Fruit fly (Drosophila melanogaster) whole organism, pupa: ENCODE results near the gene CheA87a.

Experiments
- CG10348 ChIP-seq: fragments of 200-800 bp; sonication (Bioruptor generic); IDR thresholded peaks from 2 replicates; pipeline ENCODE4 v1.3.6; 2022; ENCODE audit warnings: missing biosample characterization, missing genetic modification characterization
- CG12605 ChIP-seq: fragments of 200-800 bp; sonication (Bioruptor generic); IDR thresholded peaks from 2 replicates; pipeline ENCODE4 v1.3.6; 2022; ENCODE audit warnings: missing biosample characterization, missing genetic modification characterization
- CG13204 ChIP-seq: fragments of 200-800 bp; sonication (Bioruptor generic); optimal IDR thresholded peaks from 2 replicates; lab custom pipeline; 2018; ENCODE audit warnings: missing biosample characterization, mild to moderate bottlenecking, missing genetic modification characterization, moderate library complexity
- CG14655 ChIP-seq: fragments of 200-800 bp; sonication (Bioruptor generic); optimal IDR thresholded peaks from 3 replicates; lab custom pipeline; 2017; ENCODE audit warnings: mild to moderate bottlenecking, missing biosample characterization, missing genetic modification reagents, missing genetic modification characterization
- CG15710 ChIP-seq: fragments of 200-800 bp; sonication (Bioruptor generic); optimal IDR thresholded peaks from 2 replicates; lab custom pipeline; 2018; ENCODE audit warnings: missing biosample characterization, mild to moderate bottlenecking, missing genetic modification characterization, moderate library complexity
- CG17806 ChIP-seq: fragments of 200-800 bp; sonication (Bioruptor generic); optimal IDR thresholded peaks from 2 replicates; lab custom pipeline; 2018; ENCODE audit warnings: missing biosample characterization, mild to moderate bottlenecking, missing genetic modification characterization, moderate library complexity
- CG32121 ChIP-seq: fragments of 200-800 bp; sonication (Bioruptor generic); IDR thresholded peaks from 2 replicates; pipeline ENCODE4 v1.3.6; 2022; ENCODE audit warnings: missing biosample characterization, missing genetic modification characterization
- CG34367 ChIP-seq: fragments of 200-800 bp; sonication (Bioruptor generic); optimal IDR thresholded peaks from 2 replicates; lab custom pipeline; 2018; ENCODE audit warnings: missing biosample characterization, mild to moderate bottlenecking, missing genetic modification characterization
- CG4496 ChIP-seq: fragments of 200-800 bp; sonication (Bioruptor generic); IDR thresholded peaks from 3 replicates; pipeline ENCODE4 v1.3.6; 2022; ENCODE audit warnings: missing biosample characterization, missing genetic modification characterization
- CG8159 ChIP-seq: fragments of 200-800 bp; sonication (Bioruptor generic); optimal IDR thresholded peaks from 3 replicates; lab custom pipeline; 2018; ENCODE audit warnings: missing biosample characterization, mild to moderate bottlenecking, missing genetic modification characterization, moderate library complexity
- CG8301 ChIP-seq: fragments of 200-800 bp; sonication (Bioruptor generic); optimal IDR thresholded peaks from 2 replicates; lab custom pipeline; 2018; ENCODE audit warnings: missing biosample characterization, mild to moderate bottlenecking, missing genetic modification characterization
- CG9948 ChIP-seq: fragments of 200-800 bp; sonication (Bioruptor generic); optimal IDR thresholded peaks from 2 replicates; lab custom pipeline; 2018; ENCODE audit warnings: missing biosample characterization, mild to moderate bottlenecking, missing genetic modification characterization, moderate library complexity
- D1 ChIP-seq: fragments of 200-800 bp; sonication (Bioruptor generic); optimal IDR thresholded peaks from 2 replicates; lab custom pipeline; 2018; ENCODE audit warnings: missing biosample characterization, mild to moderate bottlenecking, missing genetic modification characterization, moderate library complexity
- EcR ChIP-seq: fragments of 200-800 bp; sonication (Bioruptor generic); optimal IDR thresholded peaks from 3 replicates; lab custom pipeline; 2019; ENCODE audit warnings: missing biosample characterization, missing genetic modification characterization, mild to moderate bottlenecking, moderate library complexity, missing genetic modification reagents
- Ets98B ChIP-seq: fragments of 200-800 bp; sonication (Bioruptor generic); IDR thresholded peaks from 2 replicates; pipeline ENCODE4 v1.3.6; 2022; ENCODE audit warnings: missing biosample characterization, missing genetic modification characterization
- Pif1A ChIP-seq: fragments of 200-800 bp; sonication (Bioruptor generic); optimal IDR thresholded peaks from 3 replicates; lab custom pipeline; 2016; ENCODE audit warnings: missing biosample characterization, missing genetic modification characterization
- Pif1B ChIP-seq: fragments of 200-800 bp; sonication (Bioruptor generic); optimal IDR thresholded peaks from 3 replicates; lab custom pipeline; 2016; ENCODE audit warnings: missing biosample characterization, missing genetic modification characterization
- Snoo ChIP-seq: fragments of 200-800 bp; sonication (Bioruptor generic); optimal IDR thresholded peaks from 3 replicates; lab custom pipeline; 2017; ENCODE audit warnings: missing biosample characterization, mild to moderate bottlenecking, missing genetic modification characterization, inconsistent platforms
- fd96Ca ChIP-seq: fragments of 200-800 bp; sonication (Bioruptor generic); IDR thresholded peaks from 3 replicates; pipeline ENCODE4 v1.3.6; 2022; ENCODE audit warnings: missing biosample characterization, missing genetic modification characterization
- gl ChIP-seq: fragments of 200-800 bp; sonication (Bioruptor generic); optimal IDR thresholded peaks from 2 replicates; lab custom pipeline; 2018; ENCODE audit warnings: missing biosample characterization, mild to moderate bottlenecking, missing genetic modification characterization
- rn ChIP-seq: fragments of 200-800 bp; sonication (Bioruptor generic); IDR thresholded peaks from 2 replicates; pipeline ENCODE4 v1.3.6; 2022; ENCODE audit warnings: missing biosample characterization, missing genetic modification characterization

CheA87a gene

dm6 chr3R:13371840-13372680 lies 2.6 kb downstream of the CheA87a start, which contains the start of the genes Lip3 and CG34309:
Gene Lip3 (minus strand): TSS chr3R:13371904.
Gene CG34309 (plus strand): TSS chr3R:13372630.
- TF ChIP-seq CG8159 (tag; lab: Kevin White, UChicago), result peak; percentile 28
- TF ChIP-seq Ets98B, result no peak
- peak; percentile 23 for TF ChIP-seq CG15710 (tag; lab: Kevin White, UChicago)
- TF ChIP-seq Snoo, result peak; percentile 57
- no peak for TF ChIP-seq CG10348 (GFP tag; lab: Robert Waterston, UW)
- TF ChIP-seq rn, result no peak
- TF ChIP-seq CG17806 (tag; lab: Kevin White, UChicago), result peak; percentile 24
- TF ChIP-seq CG32121 (GFP tag; lab: Robert Waterston, UW), result no peak
- TF ChIP-seq D1 (tag; lab: Kevin White, UChicago), result no peak
- TF ChIP-seq CG34367 (tag; lab: Kevin White, UChicago), result no peak
- TF ChIP-seq, all 21 proteins: peak for 4

- TF ChIP-seq CG8159 (tag; lab: Kevin White, UChicago), result peak; percentile 45
- 0 out of 3 replicates have a peak, but pooled peaks have one; percentile 31 for TF ChIP-seq CG4496
- TF ChIP-seq CG14655 (GFP tag; lab: Kevin White, UChicago), result peak; percentile 22
- no peak for TF ChIP-seq CG9948 (tag; lab: Kevin White, UChicago)
- TF ChIP-seq CG12605 (GFP tag; lab: Robert Waterston, UW), result no peak
- TF ChIP-seq, all 21 proteins: peak for 3
Observed at dm6 chr3R:13374913-13375312, 5.5 kb downstream of the CheA87a start.

- TF ChIP-seq Ets98B, result no peak
- no peak for TF ChIP-seq CG17806 (tag; lab: Kevin White, UChicago)
- TF ChIP-seq CG32121 (GFP tag; lab: Robert Waterston, UW), result no peak
- TF ChIP-seq gl (tag; lab: Kevin White, UChicago), result no peak
- no peak for TF ChIP-seq CG8159 (tag; lab: Kevin White, UChicago)
- no peak for TF ChIP-seq Snoo
- no peak for TF ChIP-seq CG15710 (tag; lab: Kevin White, UChicago)
- no peak for TF ChIP-seq Pif1A (GFP tag; lab: Kevin White, UChicago)
- TF ChIP-seq fd96Ca (GFP tag; lab: Robert Waterston, UW), result no peak
- TF ChIP-seq rn, result no peak
- no peak for TF ChIP-seq CG34367 (tag; lab: Kevin White, UChicago)
- no peak for TF ChIP-seq CG10348 (GFP tag; lab: Robert Waterston, UW)
- TF ChIP-seq CG13204, result no peak
- TF ChIP-seq CG14655 (GFP tag; lab: Kevin White, UChicago), result no peak
- TF ChIP-seq D1 (tag; lab: Kevin White, UChicago), result no peak
- TF ChIP-seq CG8301 (tag; lab: Kevin White, UChicago), result no peak
- no peak for TF ChIP-seq CG12605 (GFP tag; lab: Robert Waterston, UW)
- TF ChIP-seq EcR (GFP tag; lab: Kevin White, UChicago), result no peak
- TF ChIP-seq CG9948 (tag; lab: Kevin White, UChicago), result no peak
- TF ChIP-seq, all 21 proteins: peak for 0
Observed at dm6 chr3R:13379675-13380074, 10.2 kb downstream of the CheA87a start, which contains the start of the genes CG9813 and CG8870. Gene CG9813 (minus strand): TSS chr3R:13379775. Gene CG8870 (plus strand): TSS chr3R:13379842.

dm6 chr3R:13381744-13382435 lies 12.4 kb downstream of the CheA87a start, which contains the start of the genes mRpS21 and Droj2:
Gene mRpS21 (minus strand): TSS chr3R:13381809.
Gene Droj2 (plus strand): TSS chr3R:13382106.
- TF ChIP-seq D1 (tag; lab: Kevin White, UChicago), result no peak
- peak; percentile 22; the same call in 1 of the 2 replicates for TF ChIP-seq Ets98B
- peak; percentile 19 for TF ChIP-seq CG8159 (tag; lab: Kevin White, UChicago)
- TF ChIP-seq Snoo, result no peak
- no peak for TF ChIP-seq CG14655 (GFP tag; lab: Kevin White, UChicago)
- peak; percentile 51 for TF ChIP-seq CG15710 (tag; lab: Kevin White, UChicago)
- no peak for TF ChIP-seq CG10348 (GFP tag; lab: Robert Waterston, UW)
- TF ChIP-seq CG12605 (GFP tag; lab: Robert Waterston, UW), result no peak
- TF ChIP-seq fd96Ca (GFP tag; lab: Robert Waterston, UW), result no peak
- no peak for TF ChIP-seq Pif1A (GFP tag; lab: Kevin White, UChicago)
- TF ChIP-seq CG13204, result no peak
- peak; percentile 13 for TF ChIP-seq CG17806 (tag; lab: Kevin White, UChicago)
- TF ChIP-seq rn, result no peak
- TF ChIP-seq CG4496, result no peak
- no peak; the same call in 1 of the 2 replicates for TF ChIP-seq CG32121 (GFP tag; lab: Robert Waterston, UW)
- TF ChIP-seq CG8301 (tag; lab: Kevin White, UChicago), result no peak
- TF ChIP-seq CG34367 (tag; lab: Kevin White, UChicago), result peak; percentile 32
- TF ChIP-seq CG9948 (tag; lab: Kevin White, UChicago), result no peak
- TF ChIP-seq Pif1B (GFP tag; lab: Kevin White, UChicago), result no peak
- TF ChIP-seq EcR (GFP tag; lab: Kevin White, UChicago), result no peak
- no peak for TF ChIP-seq gl (tag; lab: Kevin White, UChicago)

dm6 chr3R:13382656-13383142 lies 13.3 kb downstream of the CheA87a start:
- no peak for TF ChIP-seq D1 (tag; lab: Kevin White, UChicago)
- no peak for TF ChIP-seq CG8159 (tag; lab: Kevin White, UChicago)
- no peak for TF ChIP-seq CG13204
- TF ChIP-seq CG8301 (tag; lab: Kevin White, UChicago), result no peak
- TF ChIP-seq CG32121 (GFP tag; lab: Robert Waterston, UW), result no peak
- no peak; the same call in 2 of the 3 replicates for TF ChIP-seq fd96Ca (GFP tag; lab: Robert Waterston, UW)
- TF ChIP-seq CG10348 (GFP tag; lab: Robert Waterston, UW), result no peak
- no peak; the same call in 1 of the 2 replicates for TF ChIP-seq Ets98B
- no peak for TF ChIP-seq CG34367 (tag; lab: Kevin White, UChicago)
- no peak for TF ChIP-seq CG17806 (tag; lab: Kevin White, UChicago)
- peak; percentile 8 for TF ChIP-seq CG15710 (tag; lab: Kevin White, UChicago)
- TF ChIP-seq Pif1A (GFP tag; lab: Kevin White, UChicago), result no peak
- no peak for TF ChIP-seq Snoo
- TF ChIP-seq Pif1B (GFP tag; lab: Kevin White, UChicago), result no peak
- no peak for TF ChIP-seq CG14655 (GFP tag; lab: Kevin White, UChicago)
- no peak for TF ChIP-seq rn
- TF ChIP-seq gl (tag; lab: Kevin White, UChicago), result peak; percentile 1
- TF ChIP-seq CG4496, result 0 out of 3 replicates have a peak, but pooled peaks have one; percentile 27
- TF ChIP-seq EcR (GFP tag; lab: Kevin White, UChicago), result peak; percentile 6
- no peak for TF ChIP-seq CG9948 (tag; lab: Kevin White, UChicago)
